Worm (Caenorhabditis elegans): ENCODE data around the gene snai-1.
A peak's percentile ranks its signal among the peaks of the same experiment; 100 is the strongest.

The snai-1 gene

ce11 chrIV:320380-320779, 6.9 kb upstream of the snai-1 start, which contains the start of gene dsc-4:
Gene dsc-4 (minus strand): TSS chrIV:320544.
- TF ChIP-seq daf-16 (GFP tag; optimal IDR thresholded peaks at IDR 0.05), result no peak
- TF ChIP-seq daf-16 (tag; optimal IDR thresholded peaks at IDR 0.05), result peak; percentile 60
- TF ChIP-seq cey-2 (tag; optimal IDR thresholded peaks at IDR 0.05; ENCODE audit: borderline replicate concordance, insufficient read depth), result no peak
- TF ChIP-seq nhr-28 (tag; optimal IDR thresholded peaks at IDR 0.05), result peak; percentile 46
- TF ChIP-seq dmd-6 (GFP tag; IDR thresholded peaks at IDR 0.05), result peak; percentile 26; the same call in 1 of the 2 replicates
- no peak for TF ChIP-seq zag-1 (tag; optimal IDR thresholded peaks at IDR 0.05)
- TF ChIP-seq pha-4 (GFP tag; IDR thresholded peaks at IDR 0.05), result no peak
- TF ChIP-seq pha-4 (tag; optimal IDR thresholded peaks at IDR 0.05), result no peak
- peak; percentile 24 for TF ChIP-seq dve-1 (tag; optimal IDR thresholded peaks at IDR 0.05; ENCODE audit: insufficient read depth)
- no peak for TF ChIP-seq arid-1 (GFP tag; conservative IDR thresholded peaks at IDR 0.05)
- TF ChIP-seq pqm-1 (tag; optimal IDR thresholded peaks at IDR 0.05), result peak; percentile 79

- TF ChIP-seq dve-1 (tag; optimal IDR thresholded peaks at IDR 0.05; ENCODE audit: insufficient read depth), result peak; percentile 0
- no peak for TF ChIP-seq daf-16 (GFP tag; optimal IDR thresholded peaks at IDR 0.05)
- peak; percentile 90 for TF ChIP-seq daf-16 (tag; optimal IDR thresholded peaks at IDR 0.05)
- no peak for TF ChIP-seq saeg-2 (GFP tag; IDR thresholded peaks at IDR 0.05)
Observed at ce11 chrIV:319654-320053, 6.1 kb upstream of the snai-1 start.

- peak in 1 of 2 experiments; percentile 15 for TF ChIP-seq unc-62 (GFP tag; optimal IDR thresholded peaks at IDR 0.05 in 1 of 2)
- TF ChIP-seq unc-62 (tag; optimal IDR thresholded peaks at IDR 0.05), result no peak
- TF ChIP-seq zfp-3 (GFP tag; conservative IDR thresholded peaks at IDR 0.05), result no peak
- TF ChIP-seq daf-8 (GFP tag; IDR thresholded peaks at IDR 0.05), result no peak
- no peak for TF ChIP-seq mes-2 (tag; optimal IDR thresholded peaks at IDR 0.05; ENCODE audit: poor library complexity, severe bottlenecking)
Observed at ce11 chrIV:314475-314874, 960 bp upstream of the snai-1 start.

ce11 chrIV:309526-309925, 4.0 kb downstream of the snai-1 start:
- TF ChIP-seq dmd-6 (GFP tag; IDR thresholded peaks at IDR 0.05), result peak; percentile 56
- no peak for TF ChIP-seq pqm-1 (tag; optimal IDR thresholded peaks at IDR 0.05)
- no peak for TF ChIP-seq tag-97 (GFP tag; IDR thresholded peaks at IDR 0.05)
- peak; percentile 80 for TF ChIP-seq hlh-30 (tag; optimal IDR thresholded peaks at IDR 0.05; ENCODE audit: insufficient read depth)
- no peak for TF ChIP-seq hif-1 (tag; optimal IDR thresholded peaks at IDR 0.05)
- peak; percentile 68 for TF ChIP-seq nhr-48 (tag; optimal IDR thresholded peaks at IDR 0.05)
- TF ChIP-seq aha-1 (tag), result peak; percentile 19
- TF ChIP-seq nhr-28 (tag; optimal IDR thresholded peaks at IDR 0.05), result peak; percentile 18
- peak; percentile 41 for TF ChIP-seq T20F7.1 (GFP tag; optimal IDR thresholded peaks at IDR 0.05)
- TF ChIP-seq mdl-1 (tag; optimal IDR thresholded peaks at IDR 0.05), result peak in 1 of 2 experiments; percentile 62
- peak; percentile 8 for TF ChIP-seq dve-1 (tag; optimal IDR thresholded peaks at IDR 0.05; ENCODE audit: insufficient read depth)
- TF ChIP-seq hlh-11 (tag; optimal IDR thresholded peaks at IDR 0.05), result peak; percentile 57
- peak in 1 of 2 experiments; percentile 17 for TF ChIP-seq unc-62 (GFP tag; optimal IDR thresholded peaks at IDR 0.05 in 1 of 2)
- no peak for TF ChIP-seq unc-62 (tag; optimal IDR thresholded peaks at IDR 0.05)

ce11 chrIV:307205-307604, 6.3 kb downstream of the snai-1 start, which contains the start of gene swt-1:
Gene swt-1 (plus strand): TSS chrIV:307505.
- TF ChIP-seq saeg-2 (GFP tag; IDR thresholded peaks at IDR 0.05) (no peak), hmg-1.1 (GFP tag; IDR thresholded peaks at IDR 0.05) (no peak), F49E8.2 (tag; optimal IDR thresholded peaks at IDR 0.05; ENCODE audit: borderline replicate concordance) (no peak), Y5F2A.4 (GFP tag; optimal IDR thresholded peaks at IDR 0.05) (no peak), lin-1 (GFP tag; IDR thresholded peaks at IDR 0.05) (no peak)

- TF ChIP-seq mxl-3 (GFP tag; optimal IDR thresholded peaks at IDR 0.05), result no peak
- TF ChIP-seq snpc-1.2 (GFP tag; IDR thresholded peaks at IDR 0.05), result no peak
- TF ChIP-seq nhr-41 (GFP tag; IDR thresholded peaks at IDR 0.05), result 0 out of 2 replicates have a peak, but pooled peaks have one; percentile 10
- peak; percentile 41; the same call in 1 of the 2 replicates for TF ChIP-seq pha-4 (GFP tag; IDR thresholded peaks at IDR 0.05)
- no peak for TF ChIP-seq pha-4 (tag; optimal IDR thresholded peaks at IDR 0.05)
- TF ChIP-seq lin-38 (GFP tag; IDR thresholded peaks at IDR 0.05), result 0 out of 2 replicates have a peak, but pooled peaks have one; percentile 26
- TF ChIP-seq lsy-2 (tag; optimal IDR thresholded peaks at IDR 0.05), result peak in 1 of 2 experiments; percentile 47
- TF ChIP-seq aha-1 (tag), result peak; percentile 73
- TF ChIP-seq Y48G9A.11 (GFP tag; IDR thresholded peaks at IDR 0.05), result no peak
- TF ChIP-seq nhr-11 (tag; optimal IDR thresholded peaks at IDR 0.05), result peak; percentile 37
- TF ChIP-seq hmg-1.1 (GFP tag; IDR thresholded peaks at IDR 0.05), result 0 out of 2 replicates have a peak, but pooled peaks have one; percentile 15
- TF ChIP-seq F49E8.2 (tag; optimal IDR thresholded peaks at IDR 0.05; ENCODE audit: borderline replicate concordance), result no peak
- peak; percentile 19 for TF ChIP-seq mes-2 (tag; optimal IDR thresholded peaks at IDR 0.05; ENCODE audit: poor library complexity, severe bottlenecking)
- TF ChIP-seq hlh-11 (tag; optimal IDR thresholded peaks at IDR 0.05), result peak; percentile 36
- TF ChIP-seq hlh-30 (tag; optimal IDR thresholded peaks at IDR 0.05; ENCODE audit: insufficient read depth), result peak; percentile 54
Observed at ce11 chrIV:306572-306971, 6.9 kb downstream of the snai-1 start.
